Fruit fly (Drosophila melanogaster) whole organism, adult: ENCODE results near the gene ChLD3.

Experiments
- CG11617 ChIP-seq: fragments of 200-800 bp; sonication (Bioruptor generic); optimal IDR thresholded peaks from 2 replicates; lab custom pipeline; 2017; ENCODE audit warnings: mild to moderate bottlenecking, missing biosample characterization, missing genetic modification reagents, missing genetic modification characterization
- CG1620 ChIP-seq: fragments of 200-800 bp; sonication (Bioruptor generic); optimal IDR thresholded peaks from 2 replicates; lab custom pipeline; 2016; ENCODE audit warnings: missing biosample characterization, missing genetic modification characterization
- CG33017 ChIP-seq: fragments of 200-800 bp; sonication (Bioruptor generic); optimal IDR thresholded peaks from 2 replicates; lab custom pipeline; 2018; ENCODE audit warnings: missing biosample characterization, mild to moderate bottlenecking, missing genetic modification characterization, moderate library complexity
- CG7045 ChIP-seq: fragments of 200-800 bp; sonication (Bioruptor generic); optimal IDR thresholded peaks from 2 replicates; lab custom pipeline; 2017; ENCODE audit warnings: missing biosample characterization, mild to moderate bottlenecking, missing genetic modification characterization
- CG7101 ChIP-seq: fragments of 200-800 bp; sonication (Bioruptor generic); optimal IDR thresholded peaks from 2 replicates; lab custom pipeline; 2018; ENCODE audit warnings: missing biosample characterization, mild to moderate bottlenecking, missing genetic modification characterization, moderate library complexity
- Hr96 ChIP-seq: fragments of 200-800 bp; sonication (Bioruptor generic); optimal IDR thresholded peaks from 2 replicates; lab custom pipeline; 2016; ENCODE audit warnings: missing biosample characterization, missing genetic modification characterization
- Mnt ChIP-seq: fragments of 200-800 bp; sonication (Bioruptor generic); optimal IDR thresholded peaks from 2 replicates; lab custom pipeline; 2016; ENCODE audit warnings: missing biosample characterization, mild to moderate bottlenecking, missing genetic modification characterization
- bab1 ChIP-seq: fragments of 200-800 bp; sonication (Bioruptor generic); optimal IDR thresholded peaks from 3 replicates; lab custom pipeline; 2019; ENCODE audit warnings: missing biosample characterization, mild to moderate bottlenecking, missing genetic modification characterization, moderate library complexity
- cic ChIP-seq: fragments of 200-800 bp; sonication (Bioruptor generic); optimal IDR thresholded peaks from 2 replicates; lab custom pipeline; 2017; ENCODE audit warnings: missing biosample characterization, mild to moderate bottlenecking, missing genetic modification characterization, moderate library complexity
- cnc ChIP-seq, 2 experiments: fragments of >200 bp; optimal IDR thresholded peaks; 2 replicates each; lab custom pipeline; 2017
- kay ChIP-seq: fragments of 200-800 bp; sonication (Bioruptor generic); peaks from one replicate; lab custom pipeline; 2016; ENCODE audit warnings: missing biosample characterization, missing genetic modification characterization, borderline replicate concordance
- ovo ChIP-seq: fragments of 200-800 bp; sonication (Bioruptor generic); optimal IDR thresholded peaks from 2 replicates; lab custom pipeline; 2016; ENCODE audit warnings: missing biosample characterization, missing genetic modification characterization
- tj ChIP-seq: fragments of 200-800 bp; sonication (Bioruptor generic); optimal IDR thresholded peaks from 3 replicates; lab custom pipeline; 2017; ENCODE audit warnings: missing biosample characterization, mild to moderate bottlenecking, missing genetic modification characterization, moderate library complexity
- toe ChIP-seq: fragments of 200-800 bp; sonication (Bioruptor generic); optimal IDR thresholded peaks from 2 replicates; lab custom pipeline; 2016; ENCODE audit warnings: missing biosample characterization, missing genetic modification characterization

DNA sequence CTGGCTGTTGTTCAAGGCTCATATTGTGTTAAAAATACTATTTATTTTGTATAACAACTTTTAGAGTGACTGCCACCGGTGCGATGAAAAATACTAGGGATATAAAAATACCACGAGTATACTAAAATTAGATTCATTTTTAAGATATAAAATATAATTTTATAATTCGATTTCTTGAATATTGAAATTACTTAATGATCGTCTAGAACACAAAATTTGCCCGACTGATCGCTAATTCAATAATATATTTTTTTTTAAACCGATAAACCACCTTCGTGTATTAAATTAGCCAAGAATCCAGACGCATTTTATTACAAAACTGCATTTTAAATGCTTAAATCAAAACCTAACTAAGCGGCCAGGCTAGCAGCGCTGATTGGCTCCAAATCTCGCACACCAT, 7.7 kb upstream of the ChLD3 start, which contains the start of gene CG17996:
- no peak for TF ChIP-seq kay (GFP tag; lab: Kevin White, UChicago)
- TF ChIP-seq tj (GFP tag; lab: Kevin White, UChicago), result no peak
- no peak for TF ChIP-seq Hr96 (GFP tag; lab: Kevin White, UChicago)
- no peak for TF ChIP-seq CG7045 (GFP tag; lab: Kevin White, UChicago)
- TF ChIP-seq cic, result no peak
- TF ChIP-seq CG11617, result no peak
- TF ChIP-seq toe (GFP tag; lab: Kevin White, UChicago), result no peak
- TF ChIP-seq CG33017, result no peak
- no peak for TF ChIP-seq CG1620 (GFP tag; lab: Kevin White, UChicago)
- TF ChIP-seq ovo, result no peak
- no peak for TF ChIP-seq cnc (optimal IDR thresholded peaks at IDR 0.05; lab: Kevin White, UChicago)
- TF ChIP-seq CG7101, result no peak
- no peak for TF ChIP-seq bab1 (GFP tag; lab: Kevin White, UChicago)
- no peak for TF ChIP-seq Mnt (GFP tag; lab: Kevin White, UChicago)
